Fruit fly (Drosophila melanogaster): ENCODE results near the gene NetA.

The NetA gene

DNA sequence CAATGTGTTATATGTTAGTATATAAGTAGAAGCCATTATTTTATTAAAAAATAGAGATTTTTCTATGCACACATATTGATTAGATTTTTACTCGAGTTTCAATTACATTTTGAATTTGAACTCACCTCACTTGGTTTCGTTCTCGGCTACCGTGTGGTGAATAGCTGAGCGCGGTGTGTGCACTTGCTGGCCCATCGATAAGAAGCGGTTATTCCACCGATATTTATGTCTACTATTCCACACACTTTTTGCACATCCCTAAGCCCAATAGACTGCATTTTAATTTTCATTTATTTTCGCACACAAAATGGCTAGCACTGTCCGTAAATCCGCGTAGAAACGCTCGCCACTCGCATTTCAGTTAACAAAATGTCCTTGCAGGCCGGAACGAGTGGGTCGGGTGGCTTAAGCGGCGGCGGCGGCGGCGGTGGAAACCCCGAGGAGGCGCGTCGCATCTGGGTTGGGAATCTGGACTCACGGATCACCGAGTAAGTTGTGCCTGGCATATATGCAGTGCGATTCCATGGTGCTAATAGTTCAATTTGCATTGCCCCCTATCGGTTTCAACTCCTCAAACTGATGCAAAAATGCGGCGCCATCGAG, 73.3 kb downstream of the NetA start, which contains the start of gene CG14414 (continued):
- TF ChIP-seq CG10147 (GFP tag; optimal IDR thresholded peaks at IDR 0.05) = no peak
- peak; percentile 27 for TF ChIP-seq CG12659 (GFP tag; optimal IDR thresholded peaks at IDR 0.05)
- TF ChIP-seq Hsf (GFP tag; optimal IDR thresholded peaks at IDR 0.05) = peak; percentile 31
- TF ChIP-seq unpg (GFP tag; optimal IDR thresholded peaks at IDR 0.05) = no peak
- TF ChIP-seq CG12769 (tag; optimal IDR thresholded peaks at IDR 0.05) = no peak
- TF ChIP-seq CG8089 (GFP tag; optimal IDR thresholded peaks at IDR 0.05) = no peak
- TF ChIP-seq Dref (GFP tag; IDR thresholded peaks at IDR 0.05) = peak; percentile 80
- TF ChIP-seq pita (GFP tag; optimal IDR thresholded peaks at IDR 0.05) = peak; percentile 76
- no peak for TF ChIP-seq repo (GFP tag; optimal IDR thresholded peaks at IDR 0.05)
- TF ChIP-seq Dll (GFP tag; IDR thresholded peaks at IDR 0.05; ENCODE audit: partially characterized antibody) = peak; percentile 83
- peak; percentile 0 for TF ChIP-seq Ets65A (GFP tag)
- TF ChIP-seq CG42726 (GFP tag; IDR thresholded peaks at IDR 0.05; ENCODE audit: partially characterized antibody) = peak; percentile 94
- TF ChIP-seq ham (GFP tag; IDR thresholded peaks at IDR 0.05) = no peak
- peak; percentile 92 for TF ChIP-seq chinmo (GFP tag; IDR thresholded peaks at IDR 0.05; ENCODE audit: partially characterized antibody)
- TF ChIP-seq BtbVII (GFP tag; optimal IDR thresholded peaks at IDR 0.05) = no peak
- TF ChIP-seq CG14860 (GFP tag; IDR thresholded peaks at IDR 0.05; ENCODE audit: partially characterized antibody) = peak; percentile 70
- TF ChIP-seq nmo (GFP tag; optimal IDR thresholded peaks at IDR 0.05) = peak; percentile 5
- peak; percentile 22 for TF ChIP-seq Antp (GFP tag; optimal IDR thresholded peaks at IDR 0.05)
- TF ChIP-seq croc (GFP tag; conservative IDR thresholded peaks at IDR 0.05) = no peak
- TF ChIP-seq row (GFP tag; IDR thresholded peaks at IDR 0.05) = peak; percentile 54
- peak; percentile 5 for TF ChIP-seq NC2β (GFP tag; optimal IDR thresholded peaks at IDR 0.05)
- TF ChIP-seq Xbp1 (GFP tag; optimal IDR thresholded peaks at IDR 0.05) = peak; percentile 28
- TF ChIP-seq Elba2 (GFP tag; optimal IDR thresholded peaks at IDR 0.05) = no peak
- peak; percentile 37 for TF ChIP-seq jumu (GFP tag; optimal IDR thresholded peaks at IDR 0.05)
- no peak for TF ChIP-seq CG31224 (GFP tag; IDR thresholded peaks at IDR 0.05)
- TF ChIP-seq Atf3 (GFP tag; optimal IDR thresholded peaks at IDR 0.05) = no peak
- TF ChIP-seq CG13287 (GFP tag; IDR thresholded peaks at IDR 0.05; ENCODE audit: partially characterized antibody) = peak; percentile 89
- no peak for TF ChIP-seq CG15011 (GFP tag; optimal IDR thresholded peaks at IDR 0.05)
- 0 out of 2 replicates have a peak, but pooled peaks have one; percentile 14 for TF ChIP-seq CG11085 (GFP tag; IDR thresholded peaks at IDR 0.05)
- peak; percentile 63 for TF ChIP-seq Lhr (GFP tag; optimal IDR thresholded peaks at IDR 0.05)
- no peak for TF ChIP-seq CG5180 (GFP tag; optimal IDR thresholded peaks at IDR 0.05)
- TF ChIP-seq CG33557 (GFP tag; optimal IDR thresholded peaks at IDR 0.05) = no peak
- peak; percentile 84 for TF ChIP-seq Scr (GFP tag; IDR thresholded peaks at IDR 0.05; ENCODE audit: partially characterized antibody)
- TF ChIP-seq CG14710 (tag; optimal IDR thresholded peaks at IDR 0.05) = peak; percentile 46
- TF ChIP-seq gro (GFP tag; optimal IDR thresholded peaks at IDR 0.05) = peak; percentile 28
- TF ChIP-seq pan (optimal IDR thresholded peaks at IDR 0.05) = no peak
- no peak for TF ChIP-seq pan (GFP tag; optimal IDR thresholded peaks at IDR 0.05 in 1 of 2, IDR thresholded peaks at IDR 0.05 in 1 of 2)
- TF ChIP-seq CG12391 (tag; optimal IDR thresholded peaks at IDR 0.05) = peak; percentile 4
- TF ChIP-seq otp (GFP tag; IDR thresholded peaks at IDR 0.05) = no peak
- peak; percentile 75 for TF ChIP-seq CG9932 (GFP tag; IDR thresholded peaks at IDR 0.05)
- no peak for TF ChIP-seq h (optimal IDR thresholded peaks at IDR 0.05)
- peak; percentile 13 for TF ChIP-seq Chrac-16 (GFP tag; optimal IDR thresholded peaks at IDR 0.05)
- no peak for TF ChIP-seq C15 (GFP tag; IDR thresholded peaks at IDR 0.05)
